Worm (Caenorhabditis elegans) whole organism, late embryonic: Measurements from ENCODE around the gene ttr-50.

Experiments
- C08G9.2 ChIP-seq: sonication (generic microtip); optimal IDR thresholded peaks from 2 replicates; lab custom pipeline; 2016; ENCODE audit warnings: mild to moderate bottlenecking, missing genetic modification characterization, moderate library complexity, missing compliant biosample characterization
- C38D4.7 ChIP-seq: fragments of 200-800 bp; sonication (Bioruptor generic); optimal IDR thresholded peaks from 2 replicates; lab custom pipeline; 2018; ENCODE audit warnings: mild to moderate bottlenecking, missing genetic modification characterization, moderate library complexity, missing compliant biosample characterization
- F13H6.1 ChIP-seq: sonication (generic microtip); optimal IDR thresholded peaks from 2 replicates; lab custom pipeline; 2016; ENCODE audit warnings: missing genetic modification characterization, missing compliant biosample characterization
- K02D7.2 ChIP-seq: sonication (generic microtip); optimal IDR thresholded peaks from 2 replicates; lab custom pipeline; 2017; ENCODE audit warnings: mild to moderate bottlenecking, missing genetic modification characterization, missing compliant biosample characterization
- K09A11.1 ChIP-seq: sonication (generic microtip); optimal IDR thresholded peaks from 2 replicates; lab custom pipeline; 2017; ENCODE audit warnings: antibody characterized with exemption, mild to moderate bottlenecking, missing genetic modification characterization, missing compliant biosample characterization; ENCODE audit not compliant: insufficient read depth
- Y22D7AL.16 ChIP-seq: sonication (generic microtip); optimal IDR thresholded peaks from 2 replicates; lab custom pipeline; 2016; ENCODE audit warnings: missing genetic modification characterization, missing compliant biosample characterization
- ama-1 ChIP-seq: fragments of 150-350 bp; optimal IDR thresholded peaks from 2 replicates; lab custom pipeline; 2014
- ceh-18 ChIP-seq: sonication (generic microtip); optimal IDR thresholded peaks from 2 replicates; lab custom pipeline; 2016; ENCODE audit warnings: missing genetic modification characterization, missing compliant biosample characterization
- ceh-19 ChIP-seq: fragments of 200-800 bp; sonication (Bioruptor generic); optimal IDR thresholded peaks from 2 replicates; lab custom pipeline; 2018; ENCODE audit warnings: mild to moderate bottlenecking, missing genetic modification characterization, missing compliant biosample characterization
- ceh-22 ChIP-seq: sonication (generic microtip); optimal IDR thresholded peaks from 2 replicates; lab custom pipeline; 2017; ENCODE audit warnings: missing biosample characterization, missing genetic modification characterization
- ceh-30 ChIP-seq: fragments of 150-350 bp; optimal IDR thresholded peaks from 2 replicates; lab custom pipeline; 2014; ENCODE audit warnings: missing biosample characterization, missing genetic modification characterization
- ceh-31 ChIP-seq: sonication (generic microtip); optimal IDR thresholded peaks from 2 replicates; lab custom pipeline; 2016; ENCODE audit warnings: missing genetic modification characterization, missing compliant biosample characterization
- ceh-34 ChIP-seq: sonication (generic microtip); optimal IDR thresholded peaks from 2 replicates; lab custom pipeline; 2016; ENCODE audit warnings: mild to moderate bottlenecking, missing genetic modification characterization, missing compliant biosample characterization
- ceh-9 ChIP-seq: sonication (generic microtip); optimal IDR thresholded peaks from 2 replicates; lab custom pipeline; 2016; ENCODE audit warnings: mild to moderate bottlenecking, missing genetic modification characterization, inconsistent platforms, missing compliant biosample characterization
- dmd-4 ChIP-seq: sonication (generic microtip); optimal IDR thresholded peaks from 2 replicates; lab custom pipeline; 2016; ENCODE audit warnings: borderline replicate concordance, missing genetic modification characterization, missing compliant biosample characterization
- dve-1 ChIP-seq: sonication (generic microtip); optimal IDR thresholded peaks from 2 replicates; lab custom pipeline; 2017; ENCODE audit warnings: antibody characterized with exemption, mild to moderate bottlenecking, missing genetic modification characterization, missing compliant biosample characterization
- elt-2 ChIP-seq: sonication (generic microtip); optimal IDR thresholded peaks from 2 replicates; lab custom pipeline; 2016; ENCODE audit warnings: missing genetic modification reagents, missing genetic modification characterization, missing compliant biosample characterization
- elt-4 ChIP-seq: sonication (generic microtip); optimal IDR thresholded peaks from 2 replicates; lab custom pipeline; 2016; ENCODE audit warnings: missing genetic modification characterization, missing compliant biosample characterization
- ets-4 ChIP-seq: sonication (generic microtip); optimal IDR thresholded peaks from 2 replicates; lab custom pipeline; 2016; ENCODE audit warnings: missing genetic modification characterization, missing compliant biosample characterization
- eyg-1 ChIP-seq: sonication (generic microtip); optimal IDR thresholded peaks from 2 replicates; lab custom pipeline; 2016; ENCODE audit warnings: missing genotype, missing genetic modification characterization, missing compliant biosample characterization
- fax-1 ChIP-seq: sonication (generic microtip); optimal IDR thresholded peaks from 2 replicates; lab custom pipeline; 2016; ENCODE audit warnings: missing genotype, missing genetic modification characterization, missing compliant biosample characterization
- fkh-6 ChIP-seq: sonication (generic microtip); optimal IDR thresholded peaks from 2 replicates; lab custom pipeline; 2016; ENCODE audit warnings: missing genetic modification characterization, missing compliant biosample characterization
- gmeb-2 ChIP-seq: sonication (generic microtip); optimal IDR thresholded peaks from 2 replicates; lab custom pipeline; 2016; ENCODE audit warnings: missing genetic modification characterization, inconsistent platforms, missing compliant biosample characterization
- hlh-15 ChIP-seq: sonication (generic microtip); optimal IDR thresholded peaks from 2 replicates; lab custom pipeline; 2016; ENCODE audit warnings: missing genetic modification characterization, missing compliant biosample characterization
- hlh-8 ChIP-seq: sonication (generic microtip); optimal IDR thresholded peaks from 2 replicates; lab custom pipeline; 2016; ENCODE audit warnings: missing genotype, missing genetic modification characterization, missing compliant biosample characterization
- lin-11 ChIP-seq: fragments of 200-800 bp; sonication (Bioruptor generic); optimal IDR thresholded peaks from 2 replicates; lab custom pipeline; 2018; ENCODE audit warnings: mild to moderate bottlenecking, missing genetic modification characterization, missing compliant biosample characterization
- madf-2 ChIP-seq: sonication (generic microtip); optimal IDR thresholded peaks from 2 replicates; lab custom pipeline; 2017; ENCODE audit warnings: missing genetic modification characterization, missing compliant biosample characterization
- nfya-1 ChIP-seq: sonication (generic microtip); optimal IDR thresholded peaks from 2 replicates; lab custom pipeline; 2017; ENCODE audit warnings: missing genetic modification characterization, mild to moderate bottlenecking, missing compliant biosample characterization, antibody characterized with exemption, moderate library complexity
- nhr-11 ChIP-seq: fragments of 150-350 bp; optimal IDR thresholded peaks from 2 replicates; lab custom pipeline; 2014; ENCODE audit warnings: missing biosample characterization, missing genetic modification characterization
- nhr-232 ChIP-seq: sonication (generic microtip); optimal IDR thresholded peaks from 2 replicates; lab custom pipeline; 2016; ENCODE audit warnings: missing genetic modification characterization, missing compliant biosample characterization
- odd-2 ChIP-seq: sonication (generic microtip); optimal IDR thresholded peaks from 2 replicates; lab custom pipeline; 2017; ENCODE audit warnings: antibody characterized with exemption, mild to moderate bottlenecking, missing genetic modification characterization, missing compliant biosample characterization
- pag-3 ChIP-seq: sonication (generic microtip); optimal IDR thresholded peaks from 2 replicates; lab custom pipeline; 2016; ENCODE audit warnings: missing compliant biosample characterization, missing genetic modification characterization, borderline replicate concordance
- pha-2 ChIP-seq: sonication (generic microtip); optimal IDR thresholded peaks from 2 replicates; lab custom pipeline; 2017; ENCODE audit warnings: mild to moderate bottlenecking, missing genetic modification characterization, missing compliant biosample characterization
- pha-4 ChIP-seq: fragments of 150-350 bp; optimal IDR thresholded peaks from 2 replicates; lab custom pipeline; 2018; ENCODE audit warnings: missing biosample characterization, missing genetic modification reagents, missing genetic modification characterization
- pros-1 ChIP-seq: fragments of 150-350 bp; optimal IDR thresholded peaks from 2 replicates; lab custom pipeline; 2014; ENCODE audit warnings: missing biosample characterization, missing genetic modification reagents, missing genetic modification characterization
- rnt-1 ChIP-seq: sonication (generic microtip); optimal IDR thresholded peaks from 2 replicates; lab custom pipeline; 2016; ENCODE audit warnings: missing genetic modification characterization, missing compliant biosample characterization
- sdc-2 ChIP-seq: sonication (generic microtip); optimal IDR thresholded peaks from 2 replicates; lab custom pipeline; 2016; ENCODE audit warnings: missing genotype, missing genetic modification characterization, missing compliant biosample characterization
- sox-4 ChIP-seq: sonication (generic microtip); optimal IDR thresholded peaks from 2 replicates; lab custom pipeline; 2017; ENCODE audit warnings: mild to moderate bottlenecking, missing genetic modification characterization, inconsistent platforms, missing compliant biosample characterization
- syd-9 ChIP-seq: sonication (generic microtip); optimal IDR thresholded peaks from 2 replicates; lab custom pipeline; 2016; ENCODE audit warnings: mild to moderate bottlenecking, missing genetic modification characterization, moderate library complexity, missing compliant biosample characterization
- tbx-2 ChIP-seq: sonication (generic microtip); optimal IDR thresholded peaks from 2 replicates; lab custom pipeline; 2016; ENCODE audit warnings: missing genetic modification characterization, missing compliant biosample characterization
- ttx-3 ChIP-seq: sonication (generic microtip); optimal IDR thresholded peaks from 2 replicates; lab custom pipeline; 2016; ENCODE audit warnings: missing genetic modification reagents, missing genetic modification characterization, missing compliant biosample characterization
- unc-3 ChIP-seq, 2 experiments: fragments of 200-800 bp in 1 of 2; sonication (Bioruptor generic) in 1 of 2; sonication (generic microtip) in 1 of 2; conservative IDR thresholded peaks in 1 of 2; optimal IDR thresholded peaks in 1 of 2; 2 replicates each; pipeline versions ENCODE4 v1.3.6 to Lab custom; 2016 to 2022; ENCODE audit warnings: missing compliant biosample characterization in 2 of 2, missing genetic modification characterization in 2 of 2, missing genetic modification reagents in 1 of 2
- unc-42 ChIP-seq: sonication (generic microtip); optimal IDR thresholded peaks from 2 replicates; lab custom pipeline; 2016; ENCODE audit warnings: missing genotype, missing genetic modification characterization, missing compliant biosample characterization
- ztf-16 ChIP-seq: sonication (generic microtip); optimal IDR thresholded peaks from 2 replicates; lab custom pipeline; 2017; ENCODE audit warnings: missing genetic modification characterization, missing compliant biosample characterization

The ttr-50 gene

ce11 chrIV:11604909-11605308 is 35.9 kb downstream of the ttr-50 start, which contains the start of the genes ragc-1 and Y24F12A.1 (continued):
- TF ChIP-seq madf-2 (no peak), nhr-232 (tag; lab: Kevin White, UChicago) (no peak), ztf-16 (tag; lab: Kevin White, UChicago) (no peak), odd-2 (tag; lab: Kevin White, UChicago) (no peak), dve-1 (tag; lab: Kevin White, UChicago) (no peak), fkh-6 (tag; lab: Kevin White, UChicago) (no peak), K02D7.2 (tag; lab: Kevin White, UChicago) (no peak), ceh-34 (tag; lab: Kevin White, UChicago) (no peak), ceh-19 (peak; percentile 2), ceh-18 (tag; lab: Kevin White, UChicago) (no peak), unc-3 (GFP tag; conservative IDR thresholded peaks at IDR 0.05; lab: Robert Waterston, UW) (no peak), unc-3 (tag; optimal IDR thresholded peaks at IDR 0.05; lab: Kevin White, UChicago) (no peak), C08G9.2 (tag; lab: Kevin White, UChicago) (no peak), ama-1 (lab: Kevin White, UChicago) (no peak), hlh-15 (tag; lab: Kevin White, UChicago) (no peak), C38D4.7 (GFP tag; lab: Kevin White, UChicago) (peak; percentile 21)

ce11 chrIV:11603265-11603840 is 37.5 kb downstream of the ttr-50 start:
- TF ChIP-seq sox-4 (tag; lab: Kevin White, UChicago): no peak
- TF ChIP-seq odd-2 (tag; lab: Kevin White, UChicago): no peak
- no peak for TF ChIP-seq nhr-11 (tag; lab: Kevin White, UChicago)
- no peak for TF ChIP-seq elt-2 (tag; lab: Kevin White, UChicago)
- no peak for TF ChIP-seq dmd-4 (tag; lab: Kevin White, UChicago)
- TF ChIP-seq lin-11: no peak
- TF ChIP-seq ceh-19: no peak
- TF ChIP-seq ceh-31 (tag; lab: Kevin White, UChicago): no peak
- TF ChIP-seq F13H6.1: no peak
- TF ChIP-seq ceh-34 (tag; lab: Kevin White, UChicago): no peak
- TF ChIP-seq gmeb-2 (tag; lab: Kevin White, UChicago): no peak
- TF ChIP-seq ttx-3 (tag; lab: Kevin White, UChicago): no peak
- TF ChIP-seq pros-1 (tag; lab: Kevin White, UChicago): no peak
- no peak for TF ChIP-seq syd-9
- TF ChIP-seq elt-4: no peak
- TF ChIP-seq hlh-15 (tag; lab: Kevin White, UChicago): no peak
- no peak for TF ChIP-seq fax-1
- TF ChIP-seq fkh-6 (tag; lab: Kevin White, UChicago): no peak
- no peak for TF ChIP-seq pha-4 (tag; lab: Kevin White, UChicago)
- no peak for TF ChIP-seq nfya-1 (tag; lab: Kevin White, UChicago)

ce11 chrIV:11602498-11603068 is 38.2 kb downstream of the ttr-50 start, which contains the start of gene rps-11:
rps-11 (plus strand) TSS chrIV:11602641.
- TF ChIP-seq eyg-1 (tag; lab: Kevin White, UChicago) (no peak), Y22D7AL.16 (tag; lab: Kevin White, UChicago) (no peak)
- TF ChIP-seq, all 69 proteins: peak for 0

- TF ChIP-seq ceh-9 (tag; lab: Kevin White, UChicago) (no peak), elt-2 (tag; lab: Kevin White, UChicago) (no peak), ceh-30 (tag; lab: Kevin White, UChicago) (no peak), elt-4 (no peak), odd-2 (tag; lab: Kevin White, UChicago) (no peak), gmeb-2 (tag; lab: Kevin White, UChicago) (no peak), hlh-8 (tag; lab: Kevin White, UChicago) (no peak), rnt-1 (no peak), K02D7.2 (tag; lab: Kevin White, UChicago) (no peak), F13H6.1 (no peak), K09A11.1 (tag; lab: Kevin White, UChicago) (no peak), Y22D7AL.16 (tag; lab: Kevin White, UChicago) (no peak), tbx-2 (tag; lab: Kevin White, UChicago) (peak; percentile 2), ceh-22 (tag; lab: Kevin White, UChicago) (no peak), pha-2 (tag; lab: Kevin White, UChicago) (no peak), pag-3 (no peak), sdc-2 (peak; percentile 5), ets-4 (tag; lab: Kevin White, UChicago) (no peak), madf-2 (no peak), unc-42 (tag; lab: Kevin White, UChicago) (peak; percentile 50)
Observed at ce11 chrIV:11601721-11602405, 39.0 kb downstream of the ttr-50 start.
